Fruit fly (Drosophila melanogaster) Kc167 (cell line): ENCODE data around the gene CG14969.

ENCODE experiments used
- Myc ChIP-seq: fragments of >200 bp; optimal IDR thresholded peaks from 2 replicates; lab custom pipeline; 2017; ENCODE audit warnings: missing external identifiers
- h ChIP-seq: fragments of >200 bp; optimal IDR thresholded peaks from 3 replicates; lab custom pipeline; 2018; ENCODE audit warnings: missing external identifiers
- insv ChIP-seq: fragments of >200 bp; optimal IDR thresholded peaks from 3 replicates; lab custom pipeline; 2018; ENCODE audit warnings: missing external identifiers

dm6 chr3L:3303087-3303526 lies 31.7 kb downstream of the CG14969 start, which contains the start of gene CG14968:
- TF ChIP-seq Myc (no peak), insv (lab: Kevin White, UChicago) (no peak), h (lab: Kevin White, UChicago) (no peak)
